Fruit fly (Drosophila melanogaster) Kc167 (cell line): Measurements from ENCODE around the gene mip130.

Experiments used
- Myc ChIP-seq: fragments of >200 bp; optimal IDR thresholded peaks from 2 replicates; lab custom pipeline; 2017; ENCODE audit warnings: missing external identifiers
- Sin3A ChIP-seq: fragments of >200 bp; optimal IDR thresholded peaks from 2 replicates; lab custom pipeline; 2018; ENCODE audit warnings: missing external identifiers
- h ChIP-seq: fragments of >200 bp; optimal IDR thresholded peaks from 3 replicates; lab custom pipeline; 2018; ENCODE audit warnings: missing external identifiers
- insv ChIP-seq: fragments of >200 bp; optimal IDR thresholded peaks from 3 replicates; lab custom pipeline; 2018; ENCODE audit warnings: missing external identifiers
- psq ChIP-seq: fragments of >200 bp; optimal IDR thresholded peaks from 2 replicates; lab custom pipeline; 2017; ENCODE audit warnings: missing external identifiers

dm6 chrX:1947900-1948374, 39.9 kb downstream of the mip130 start:
- TF ChIP-seq Myc (lab: Kevin White, UChicago): no peak
- no peak for TF ChIP-seq h
- TF ChIP-seq Sin3A: no peak
- TF ChIP-seq psq (lab: Kevin White, UChicago): no peak
- TF ChIP-seq insv (lab: Kevin White, UChicago): no peak
